Worm (Caenorhabditis elegans) whole organism, L1 larva: Measurements from ENCODE around the gene emc-5.

Experiments
- aha-1 ChIP-seq: fragments of 150-350 bp; optimal IDR thresholded peaks from 2 replicates; lab custom pipeline; 2014; ENCODE audit warnings: missing biosample characterization, missing genetic modification characterization
- elt-2 ChIP-seq: sonication (generic microtip); optimal IDR thresholded peaks from 2 replicates; lab custom pipeline; 2016; ENCODE audit warnings: missing genetic modification characterization, mild to moderate bottlenecking, inconsistent platforms, missing compliant biosample characterization, missing genetic modification reagents
- lin-14 ChIP-seq: fragments of 200-800 bp; sonication (Bioruptor generic); optimal IDR thresholded peaks from 2 replicates; lab custom pipeline; 2018; ENCODE audit warnings: mild to moderate bottlenecking, missing genetic modification characterization, moderate library complexity, missing compliant biosample characterization
- lin-39 ChIP-seq: fragments of 150-350 bp; optimal IDR thresholded peaks from 2 replicates; lab custom pipeline; 2014; ENCODE audit warnings: missing biosample characterization, missing genetic modification reagents, missing genetic modification characterization
- mdl-1 ChIP-seq, 2 experiments: fragments of 150-350 bp; optimal IDR thresholded peaks; 2 replicates each; lab custom pipeline; 2014 to 2017; ENCODE audit warnings: missing biosample characterization in 2 of 2, missing genetic modification characterization in 2 of 2, inconsistent platforms in 1 of 2
- nhr-237 ChIP-seq: fragments of 150-350 bp; optimal IDR thresholded peaks from 2 replicates; lab custom pipeline; 2014; ENCODE audit warnings: missing biosample characterization, missing genetic modification characterization

DNA sequence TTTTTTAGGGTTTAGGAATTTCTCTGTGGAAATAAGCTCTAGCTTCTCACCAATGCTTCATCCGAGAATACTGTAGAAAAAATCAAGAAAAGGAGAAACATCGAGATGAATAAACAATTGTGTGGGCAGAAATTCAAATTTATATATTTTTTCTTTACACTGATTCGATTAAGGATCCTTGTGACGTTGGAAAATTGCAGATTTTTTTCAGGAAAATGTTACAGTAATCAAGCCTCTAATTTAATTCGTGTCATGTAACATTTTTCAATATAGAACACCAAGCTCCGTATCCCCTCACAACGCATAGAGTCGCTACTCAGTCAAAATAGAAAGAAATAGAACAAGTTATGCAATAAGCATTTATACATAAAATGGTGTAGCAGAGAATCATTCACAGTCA, 20.2 kb upstream of the emc-5 start, which contains the start of gene W02B12.16:
- TF ChIP-seq elt-2 (tag; lab: Kevin White, UChicago) (no peak), nhr-237 (tag; lab: Kevin White, UChicago) (no peak), aha-1 (no peak), lin-39 (tag; lab: Kevin White, UChicago) (no peak), lin-14 (GFP tag; lab: Kevin White, UChicago) (no peak), mdl-1 (tag; optimal IDR thresholded peaks at IDR 0.05; lab: Kevin White, UChicago) (no peak)
